Fruit fly (Drosophila melanogaster): Measurements from ENCODE around the gene Dph4.
A peak's percentile ranks its signal among the peaks of the same experiment; 100 is the strongest.

The Dph4 gene

DNA sequence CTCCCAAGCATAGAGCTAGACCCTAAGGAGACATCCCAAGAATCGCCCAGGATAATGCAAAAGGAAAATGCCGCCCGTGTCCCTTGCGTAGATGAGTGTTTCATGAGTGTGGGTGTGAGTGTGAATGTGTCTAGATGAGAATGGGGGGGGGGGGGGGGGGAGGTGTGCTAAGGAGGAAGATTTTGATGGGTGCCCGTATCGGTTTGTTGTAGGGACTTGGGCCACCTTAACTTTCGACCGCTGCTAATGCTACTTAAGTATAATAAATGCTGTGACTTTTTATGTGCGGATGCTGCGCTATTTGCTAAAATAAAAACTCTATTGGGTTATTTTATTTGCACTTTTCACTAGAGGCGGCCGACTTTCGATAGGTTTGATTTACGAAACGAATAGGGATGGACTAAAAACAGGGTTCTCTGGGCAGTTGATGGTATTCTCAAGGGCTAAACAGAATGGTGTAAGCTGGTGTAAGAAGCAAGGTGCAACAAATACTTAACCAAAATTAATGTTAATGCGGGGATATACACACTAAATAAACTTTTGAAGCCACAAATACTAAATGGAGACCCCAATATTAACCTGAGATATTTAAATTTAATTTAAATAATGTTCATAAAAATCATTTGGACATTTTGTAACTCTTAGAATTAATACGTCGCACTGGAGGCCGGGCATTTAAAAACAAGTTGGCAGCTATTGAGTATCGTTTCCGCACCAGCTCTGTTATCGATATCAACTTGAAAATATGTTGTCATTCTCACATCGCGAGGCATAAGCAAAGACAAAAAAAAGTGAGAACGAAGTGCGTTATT is 45.2 kb upstream of the Dph4 start, which contains the start of the genes Xe7 and Atg17 (continued):
- TF ChIP-seq Neu2 (GFP tag; optimal IDR thresholded peaks at IDR 0.05; ENCODE audit: borderline replicate concordance), result peak; percentile 27
- peak; percentile 85 for TF ChIP-seq HHEX (GFP tag; optimal IDR thresholded peaks at IDR 0.05)
- peak; percentile 84 for TF ChIP-seq ems (GFP tag; optimal IDR thresholded peaks at IDR 0.05)
- peak; percentile 89 for TF ChIP-seq CG30020 (tag; optimal IDR thresholded peaks at IDR 0.05)
- TF ChIP-seq Mes4 (GFP tag; optimal IDR thresholded peaks at IDR 0.05), result peak; percentile 61
- peak; percentile 96 for TF ChIP-seq Sin3A (optimal IDR thresholded peaks at IDR 0.05)
- peak; percentile 49; the same call in 1 of the 2 replicates for TF ChIP-seq inv (GFP tag; IDR thresholded peaks at IDR 0.05; ENCODE audit: partially characterized antibody)
- TF ChIP-seq Ets65A (GFP tag), result peak; percentile 99
- TF ChIP-seq gem (tag; optimal IDR thresholded peaks at IDR 0.05), result peak; percentile 96
- TF ChIP-seq NK7.1 (GFP tag; optimal IDR thresholded peaks at IDR 0.05), result peak; percentile 52
- TF ChIP-seq scrt (GFP tag; optimal IDR thresholded peaks at IDR 0.05), result peak; percentile 69
- TF ChIP-seq CG2875 (GFP tag; optimal IDR thresholded peaks at IDR 0.05), result peak; percentile 46
- TF ChIP-seq CG7786 (GFP tag; optimal IDR thresholded peaks at IDR 0.05), result peak; percentile 85
- TF ChIP-seq cas (GFP tag; IDR thresholded peaks at IDR 0.05), result peak; percentile 66; the same call in 1 of the 2 replicates
- peak; percentile 91 for TF ChIP-seq Max (GFP tag; optimal IDR thresholded peaks at IDR 0.05)
- peak; percentile 94 for TF ChIP-seq CG2678 (tag; optimal IDR thresholded peaks at IDR 0.05)
- peak; percentile 54; the same call in 1 of the 3 replicates for TF ChIP-seq gce (GFP tag; IDR thresholded peaks at IDR 0.05)
- TF ChIP-seq Doc2 (GFP tag; IDR thresholded peaks at IDR 0.05), result peak; percentile 42; the same call in 1 of the 2 replicates
- peak; percentile 94 for TF ChIP-seq CG7372 (GFP tag; IDR thresholded peaks at IDR 0.05)
- peak; percentile 86 for TF ChIP-seq CG18764 (GFP tag; optimal IDR thresholded peaks at IDR 0.05)
- peak; percentile 40; the same call in 1 of the 2 replicates for TF ChIP-seq CG13287 (GFP tag; IDR thresholded peaks at IDR 0.05; ENCODE audit: partially characterized antibody)
- peak; percentile 87 for TF ChIP-seq CG31224 (GFP tag; IDR thresholded peaks at IDR 0.05)
- peak; percentile 80 for TF ChIP-seq ewg (GFP tag; optimal IDR thresholded peaks at IDR 0.05)
- peak; percentile 84 for TF ChIP-seq Oaz (GFP tag; IDR thresholded peaks at IDR 0.05)
- TF ChIP-seq lab (GFP tag; optimal IDR thresholded peaks at IDR 0.05), result peak; percentile 90
- TF ChIP-seq Bgb (GFP tag; IDR thresholded peaks at IDR 0.05; ENCODE audit: partially characterized antibody), result peak; percentile 53
- peak; percentile 74 for TF ChIP-seq ro (GFP tag; IDR thresholded peaks at IDR 0.05)
- peak; percentile 31 for TF ChIP-seq nom (GFP tag; optimal IDR thresholded peaks at IDR 0.05)
- TF ChIP-seq Sry-β (GFP tag; optimal IDR thresholded peaks at IDR 0.05), result no peak
- no peak for TF ChIP-seq exex (tag; optimal IDR thresholded peaks at IDR 0.05)
- no peak for TF ChIP-seq z (GFP tag; IDR thresholded peaks at IDR 0.05)
- peak; percentile 80 for TF ChIP-seq NC2β (GFP tag; optimal IDR thresholded peaks at IDR 0.05)
- peak; percentile 90 for TF ChIP-seq CG33557 (GFP tag; optimal IDR thresholded peaks at IDR 0.05)
- TF ChIP-seq Nf-YB (GFP tag; optimal IDR thresholded peaks at IDR 0.05), result peak; percentile 69
- peak; percentile 48 for TF ChIP-seq CG6813 (GFP tag; optimal IDR thresholded peaks at IDR 0.05)
- peak; percentile 23 for TF ChIP-seq psq (GFP tag; optimal IDR thresholded peaks at IDR 0.05)
- TF ChIP-seq Nf-YA (GFP tag; IDR thresholded peaks at IDR 0.05), result peak; percentile 57; the same call in 1 of the 2 replicates
- TF ChIP-seq CG10321 (GFP tag; IDR thresholded peaks at IDR 0.05), result peak; percentile 34; the same call in 1 of the 2 replicates
- peak; percentile 77 for TF ChIP-seq dm (GFP tag; optimal IDR thresholded peaks at IDR 0.05)
- peak; percentile 58 for TF ChIP-seq Jarid2 (GFP tag; optimal IDR thresholded peaks at IDR 0.05)
- peak; percentile 64 for TF ChIP-seq tap (tag; optimal IDR thresholded peaks at IDR 0.05)
- no peak for TF ChIP-seq CG7745 (tag; optimal IDR thresholded peaks at IDR 0.05)
- peak; percentile 24 for TF ChIP-seq CG10565 (GFP tag; optimal IDR thresholded peaks at IDR 0.05)
- no peak for TF ChIP-seq grn (GFP tag; optimal IDR thresholded peaks at IDR 0.05)
- TF ChIP-seq nau (GFP tag; optimal IDR thresholded peaks at IDR 0.05), result peak; percentile 44
- TF ChIP-seq unc-4 (GFP tag; IDR thresholded peaks at IDR 0.05; ENCODE audit: partially characterized antibody), result peak; percentile 66
- peak; percentile 86 for TF ChIP-seq Mad (GFP tag; optimal IDR thresholded peaks at IDR 0.05)
- peak; percentile 92 for TF ChIP-seq CG4328 (GFP tag; optimal IDR thresholded peaks at IDR 0.05)
